Worm (Caenorhabditis elegans) whole organism, L4 larva: ENCODE data around the gene srh-177.

Experiments
- D1046.2 ChIP-seq: fragments of 200-800 bp; sonication (Bioruptor generic); IDR thresholded peaks from 2 replicates; pipeline ENCODE4 v1.3.6; 2022; ENCODE audit warnings: missing genetic modification characterization, missing compliant biosample characterization
- F26F4.8 ChIP-seq: fragments of 200-800 bp; sonication (Bioruptor generic); conservative IDR thresholded peaks from 2 replicates; pipeline ENCODE4 v1.3.6; 2022; ENCODE audit warnings: missing genetic modification characterization, missing compliant biosample characterization
- F37D6.2 ChIP-seq: sonication (generic microtip); optimal IDR thresholded peaks from 2 replicates; lab custom pipeline; 2016; ENCODE audit warnings: mild to moderate bottlenecking, missing genetic modification characterization, missing compliant biosample characterization
- T20F7.1 ChIP-seq: fragments of 200-800 bp; sonication (Bioruptor generic); optimal IDR thresholded peaks from 2 replicates; lab custom pipeline; 2018; ENCODE audit warnings: mild to moderate bottlenecking, missing genetic modification characterization, missing compliant biosample characterization
- T26A8.4 ChIP-seq: fragments of 200-800 bp; sonication (Bioruptor generic); IDR thresholded peaks from 2 replicates; pipeline ENCODE4 v1.3.6; 2022; ENCODE audit warnings: missing genetic modification characterization, missing compliant biosample characterization
- Y105C5A.15 ChIP-seq: fragments of 200-800 bp; sonication (Bioruptor generic); IDR thresholded peaks from 2 replicates; pipeline ENCODE4 v1.3.6; 2022; ENCODE audit warnings: missing genetic modification characterization, missing compliant biosample characterization
- Y5F2A.4 ChIP-seq: fragments of 200-800 bp; sonication (Bioruptor generic); optimal IDR thresholded peaks from 2 replicates; lab custom pipeline; 2018; ENCODE audit warnings: mild to moderate bottlenecking, missing genetic modification characterization, missing compliant biosample characterization
- Y75B8A.6 ChIP-seq: fragments of 200-800 bp; sonication (Bioruptor generic); IDR thresholded peaks from 2 replicates; pipeline ENCODE4 v1.3.6; 2022; ENCODE audit warnings: missing genetic modification reagents, missing genetic modification characterization, missing compliant biosample characterization
- ZK546.5 ChIP-seq, 2 experiments: sonication (generic microtip); optimal IDR thresholded peaks; 2 replicates each; lab custom pipeline; 2017; ENCODE audit warnings: missing biosample characterization in 2 of 2, missing genetic modification characterization in 2 of 2
- ama-1 ChIP-seq: fragments of 150-350 bp; optimal IDR thresholded peaks from 2 replicates; lab custom pipeline; 2014; ENCODE audit warnings: inconsistent platforms, mixed read lengths
- attf-4 ChIP-seq: sonication (generic microtip); optimal IDR thresholded peaks from 3 replicates; lab custom pipeline; 2017; ENCODE audit warnings: missing biosample characterization, missing genetic modification characterization
- ceh-20 ChIP-seq: fragments of 200-800 bp; sonication (Bioruptor generic); IDR thresholded peaks from 2 replicates; pipeline ENCODE4 v1.3.6; 2022; ENCODE audit warnings: missing genetic modification reagents, missing genetic modification characterization, missing compliant biosample characterization
- cey-2 ChIP-seq: sonication (generic microtip); optimal IDR thresholded peaks from 3 replicates; lab custom pipeline; 2017; ENCODE audit warnings: missing genetic modification characterization, mild to moderate bottlenecking, missing compliant biosample characterization, antibody characterized with exemption, borderline replicate concordance; ENCODE audit not compliant: insufficient read depth
- ctbp-1 ChIP-seq: fragments of 200-800 bp; sonication (Bioruptor generic); IDR thresholded peaks from 2 replicates; pipeline ENCODE4 v1.3.6; 2022; ENCODE audit warnings: missing genetic modification reagents, missing genetic modification characterization, missing compliant biosample characterization
- daf-8 ChIP-seq: fragments of 200-800 bp; sonication (Bioruptor generic); IDR thresholded peaks from 2 replicates; pipeline ENCODE4 v1.3.6; 2022; ENCODE audit warnings: missing genetic modification characterization, missing compliant biosample characterization
- dve-1 ChIP-seq: sonication (generic microtip); optimal IDR thresholded peaks from 2 replicates; lab custom pipeline; 2017; ENCODE audit warnings: antibody characterized with exemption, mild to moderate bottlenecking, missing genetic modification characterization, missing compliant biosample characterization; ENCODE audit not compliant: insufficient read depth
- fos-1 ChIP-seq: fragments of 150-350 bp; optimal IDR thresholded peaks from 2 replicates; lab custom pipeline; 2014; ENCODE audit warnings: missing biosample characterization, missing genetic modification characterization
- gei-8 ChIP-seq: fragments of 200-800 bp; sonication (Bioruptor generic); optimal IDR thresholded peaks from 2 replicates; lab custom pipeline; 2018; ENCODE audit warnings: mild to moderate bottlenecking, missing genetic modification characterization, missing compliant biosample characterization
- hif-1 ChIP-seq, 2 experiments: sonication (generic microtip); optimal IDR thresholded peaks; 2 replicates each; lab custom pipeline; 2016 to 2017; ENCODE audit warnings: missing compliant biosample characterization in 2 of 2, missing genetic modification characterization in 2 of 2, missing genetic modification reagents in 2 of 2, missing genotype in 2 of 2, mild to moderate bottlenecking in 1 of 2
- hmg-1.1 ChIP-seq: fragments of 200-800 bp; sonication (Bioruptor generic); IDR thresholded peaks from 2 replicates; pipeline ENCODE4 v1.3.6; 2022; ENCODE audit warnings: missing genetic modification reagents, missing genetic modification characterization, missing compliant biosample characterization
- jun-1 ChIP-seq: fragments of 150-350 bp; optimal IDR thresholded peaks from 2 replicates; lab custom pipeline; 2014; ENCODE audit warnings: missing biosample characterization, missing genetic modification reagents, missing genetic modification characterization
- lim-7 ChIP-seq: fragments of 200-800 bp; sonication (Bioruptor generic); IDR thresholded peaks from 2 replicates; pipeline ENCODE4 v1.3.6; 2022; ENCODE audit warnings: missing genetic modification characterization, missing compliant biosample characterization
- lin-29 ChIP-seq: fragments of 200-800 bp; sonication (Bioruptor generic); IDR thresholded peaks from 2 replicates; pipeline ENCODE4 v1.3.6; 2022; ENCODE audit warnings: missing genetic modification reagents, missing genetic modification characterization, missing compliant biosample characterization
- mdl-1 ChIP-seq, 2 experiments: fragments of 150-350 bp in 1 of 2; sonication (generic microtip) in 1 of 2; optimal IDR thresholded peaks; 2 replicates each; lab custom pipeline; 2014 to 2017; ENCODE audit warnings: missing biosample characterization in 2 of 2, missing genetic modification characterization in 2 of 2
- mdt-29 ChIP-seq: fragments of 200-800 bp; sonication (Bioruptor generic); IDR thresholded peaks from 2 replicates; pipeline ENCODE4 v1.3.6; 2022; ENCODE audit warnings: missing genetic modification reagents, missing genetic modification characterization, missing compliant biosample characterization
- mep-1 ChIP-seq: fragments of 150-350 bp; sonication (generic microtip); optimal IDR thresholded peaks from 3 replicates; lab custom pipeline; 2014; ENCODE audit warnings: missing biosample characterization, missing genetic modification characterization
- mxl-3 ChIP-seq: fragments of 200-800 bp; sonication (Bioruptor generic); optimal IDR thresholded peaks from 2 replicates; lab custom pipeline; 2018; ENCODE audit warnings: mild to moderate bottlenecking, missing genetic modification characterization, missing compliant biosample characterization
- nhr-11 ChIP-seq: fragments of 150-350 bp; optimal IDR thresholded peaks from 2 replicates; lab custom pipeline; 2014; ENCODE audit warnings: missing biosample characterization, missing genetic modification characterization
- nhr-111 ChIP-seq: fragments of 200-800 bp; sonication (Bioruptor generic); optimal IDR thresholded peaks from 2 replicates; lab custom pipeline; 2018; ENCODE audit warnings: mild to moderate bottlenecking, missing genetic modification characterization, missing compliant biosample characterization
- nhr-237 ChIP-seq: sonication (generic microtip); optimal IDR thresholded peaks from 2 replicates; lab custom pipeline; 2017; ENCODE audit warnings: missing biosample characterization, missing genetic modification characterization
- nhr-28 ChIP-seq: fragments of 150-350 bp; optimal IDR thresholded peaks from 2 replicates; lab custom pipeline; 2014; ENCODE audit warnings: missing biosample characterization, missing genetic modification characterization
- nhr-41 ChIP-seq: fragments of 200-800 bp; sonication (Bioruptor generic); IDR thresholded peaks from 2 replicates; pipeline ENCODE4 v1.3.6; 2022; ENCODE audit warnings: missing genetic modification reagents, missing genetic modification characterization, missing compliant biosample characterization
- nhr-42 ChIP-seq: fragments of 200-800 bp; sonication (Bioruptor generic); IDR thresholded peaks from 2 replicates; pipeline ENCODE4 v1.3.6; 2022; ENCODE audit warnings: missing genetic modification characterization, missing compliant biosample characterization
- nhr-48 ChIP-seq: sonication (generic microtip); optimal IDR thresholded peaks from 2 replicates; lab custom pipeline; 2016; ENCODE audit warnings: mild to moderate bottlenecking, missing genetic modification characterization, missing compliant biosample characterization
- nhr-6 ChIP-seq: fragments of 150-350 bp; optimal IDR thresholded peaks from 2 replicates; lab custom pipeline; 2014; ENCODE audit warnings: missing biosample characterization, missing genetic modification characterization
- nhr-76 ChIP-seq: fragments of 150-350 bp; optimal IDR thresholded peaks from 2 replicates; lab custom pipeline; 2014; ENCODE audit warnings: missing biosample characterization, missing genetic modification characterization
- nhr-77 ChIP-seq: fragments of 150-350 bp; optimal IDR thresholded peaks from 2 replicates; lab custom pipeline; 2014; ENCODE audit warnings: missing biosample characterization, missing genetic modification characterization
- pha-4 ChIP-seq, 2 experiments: fragments of 150-350 bp in 1 of 2; fragments of 200-800 bp in 1 of 2; sonication (Bioruptor generic) in 1 of 2; IDR thresholded peaks in 1 of 2; optimal IDR thresholded peaks in 1 of 2; 2 replicates each; pipeline versions ENCODE4 v1.3.6 to Lab custom; 2014 to 2022; ENCODE audit warnings: missing genetic modification characterization in 2 of 2, missing genetic modification reagents in 2 of 2, missing biosample characterization in 1 of 2, missing compliant biosample characterization in 1 of 2
- php-3 ChIP-seq: fragments of 200-800 bp; sonication (Bioruptor generic); IDR thresholded peaks from 2 replicates; pipeline ENCODE4 v1.3.6; 2022; ENCODE audit warnings: missing genetic modification reagents, missing genetic modification characterization, missing compliant biosample characterization
- rbr-2 ChIP-seq: sonication (generic microtip); optimal IDR thresholded peaks from 2 replicates; lab custom pipeline; 2016; ENCODE audit warnings: missing genotype, missing genetic modification characterization, missing compliant biosample characterization
- sdz-12 ChIP-seq: fragments of 200-800 bp; sonication (Bioruptor generic); optimal IDR thresholded peaks from 2 replicates; lab custom pipeline; 2018; ENCODE audit warnings: mild to moderate bottlenecking, missing genetic modification characterization, missing compliant biosample characterization
- set-16 ChIP-seq: fragments of 200-800 bp; sonication (Bioruptor generic); IDR thresholded peaks from 2 replicates; pipeline ENCODE4 v1.3.6; 2022; ENCODE audit warnings: missing genetic modification reagents, missing genetic modification characterization, missing compliant biosample characterization
- snpc-1.2 ChIP-seq: fragments of 200-800 bp; sonication (Bioruptor generic); IDR thresholded peaks from 2 replicates; pipeline ENCODE4 v1.3.6; 2022; ENCODE audit warnings: missing genetic modification reagents, missing genetic modification characterization, missing compliant biosample characterization
- tag-97 ChIP-seq: fragments of 200-800 bp; sonication (Bioruptor generic); IDR thresholded peaks from 2 replicates; pipeline ENCODE4 v1.3.6; 2022; ENCODE audit warnings: missing genetic modification characterization, missing compliant biosample characterization
- unc-130 ChIP-seq: sonication (generic microtip); optimal IDR thresholded peaks from 2 replicates; lab custom pipeline; 2016; ENCODE audit warnings: missing genetic modification reagents, missing genetic modification characterization, missing compliant biosample characterization
- unc-39 ChIP-seq: sonication (generic microtip); optimal IDR thresholded peaks from 2 replicates; lab custom pipeline; 2017; ENCODE audit warnings: missing biosample characterization, missing genetic modification characterization
- zag-1 ChIP-seq: fragments of 150-350 bp; optimal IDR thresholded peaks from 2 replicates; lab custom pipeline; 2014; ENCODE audit warnings: missing biosample characterization, missing genetic modification characterization
- zfp-3 ChIP-seq: fragments of 200-800 bp; sonication (Bioruptor generic); conservative IDR thresholded peaks from 2 replicates; pipeline ENCODE4 v1.3.6; 2022; ENCODE audit warnings: missing genetic modification reagents, missing genetic modification characterization, missing compliant biosample characterization
- zip-11 ChIP-seq: fragments of 200-800 bp; sonication (Bioruptor generic); IDR thresholded peaks from 2 replicates; pipeline ENCODE4 v1.3.6; 2022; ENCODE audit warnings: missing genetic modification characterization, missing compliant biosample characterization
- zip-2 ChIP-seq: fragments of 150-350 bp; optimal IDR thresholded peaks from 2 replicates; lab custom pipeline; 2014; ENCODE audit warnings: missing biosample characterization, missing genetic modification characterization
- ztf-11 ChIP-seq: fragments of 150-350 bp; optimal IDR thresholded peaks from 2 replicates; lab custom pipeline; 2014; ENCODE audit warnings: missing biosample characterization, missing genetic modification characterization
- ztf-7 ChIP-seq: fragments of 150-350 bp; optimal IDR thresholded peaks from 2 replicates; lab custom pipeline; 2014; ENCODE audit warnings: missing biosample characterization, missing genetic modification characterization

srh-177 gene

ce11 chrV:20413426-20413825, 44.4 kb upstream of the srh-177 start (continued):
- TF ChIP-seq nhr-42 (no peak), lin-29 (GFP tag; lab: Robert Waterston, UW) (no peak), attf-4 (no peak), tag-97 (GFP tag; lab: Robert Waterston, UW) (no peak), zfp-3 (GFP tag; lab: Robert Waterston, UW) (no peak), Y5F2A.4 (GFP tag; lab: Kevin White, UChicago) (no peak), Y105C5A.15 (no peak), cey-2 (tag; lab: Kevin White, UChicago) (peak; percentile 33), set-16 (peak; percentile 16; the same call in 1 of the 2 replicates), unc-130 (GFP tag; lab: Kevin White, UChicago) (no peak), ceh-20 (GFP tag; lab: Robert Waterston, UW) (0 out of 2 replicates have a peak, but pooled peaks have one; percentile 39), D1046.2 (GFP tag; lab: Robert Waterston, UW) (no peak), nhr-11 (tag; lab: Kevin White, UChicago) (no peak), F37D6.2 (no peak), mdl-1 (tag; optimal IDR thresholded peaks at IDR 0.05; lab: Kevin White, UChicago) (peak in 1 of 2 experiments; percentile 46), unc-39 (no peak), mxl-3 (peak; percentile 62), jun-1 (tag; lab: Kevin White, UChicago) (no peak), nhr-111 (GFP tag; lab: Kevin White, UChicago) (no peak), lim-7 (GFP tag; lab: Robert Waterston, UW) (no peak), dve-1 (tag; lab: Kevin White, UChicago) (peak; percentile 74), snpc-1.2 (GFP tag; lab: Robert Waterston, UW) (no peak), ctbp-1 (GFP tag; lab: Robert Waterston, UW) (no peak), pha-4 (GFP tag; IDR thresholded peaks at IDR 0.05; lab: Robert Waterston, UW) (no peak), pha-4 (tag; optimal IDR thresholded peaks at IDR 0.05; lab: Kevin White, UChicago) (no peak), fos-1 (tag; lab: Kevin White, UChicago) (no peak), ztf-7 (tag; lab: Kevin White, UChicago) (peak; percentile 54), hmg-1.1 (GFP tag; lab: Robert Waterston, UW) (no peak), nhr-48 (peak; percentile 38), T20F7.1 (no peak), ZK546.5 (tag; optimal IDR thresholded peaks at IDR 0.05; lab: Kevin White, UChicago) (no peak), F26F4.8 (GFP tag; lab: Robert Waterston, UW) (no peak), nhr-41 (GFP tag; lab: Robert Waterston, UW) (no peak), zip-11 (GFP tag; lab: Robert Waterston, UW) (no peak), hif-1 (tag; optimal IDR thresholded peaks at IDR 0.05; lab: Kevin White, UChicago) (peak; percentile 13 to 52), nhr-77 (tag; lab: Kevin White, UChicago) (peak; percentile 42), daf-8 (GFP tag; lab: Robert Waterston, UW) (no peak), zag-1 (no peak), nhr-76 (tag; lab: Kevin White, UChicago) (no peak), gei-8 (GFP tag; lab: Kevin White, UChicago) (no peak), nhr-6 (no peak), ztf-11 (tag; lab: Kevin White, UChicago) (no peak), php-3 (peak; percentile 65), mdt-29 (GFP tag; lab: Robert Waterston, UW) (no peak), zip-2 (tag; lab: Kevin White, UChicago) (no peak), rbr-2 (tag; lab: Kevin White, UChicago) (no peak), T26A8.4 (GFP tag; lab: Robert Waterston, UW) (0 out of 2 replicates have a peak, but pooled peaks have one; percentile 26), mep-1 (no peak), nhr-237 (no peak), sdz-12 (GFP tag; lab: Kevin White, UChicago) (no peak), Y75B8A.6 (no peak), ama-1 (lab: Kevin White, UChicago) (peak; percentile 92), nhr-28 (tag; lab: Kevin White, UChicago) (peak; percentile 74)
